Fruit fly (Drosophila melanogaster) whole organism, embryonic: ENCODE measurements around the gene CSN1b.

Experiments used
- B-H2 ChIP-seq: fragments of 200-800 bp; sonication (Bioruptor generic); optimal IDR thresholded peaks from 2 replicates; lab custom pipeline; 2018; ENCODE audit warnings: missing biosample characterization, mild to moderate bottlenecking, missing genetic modification characterization
- CG10321 ChIP-seq: fragments of 200-800 bp; sonication (Bioruptor generic); IDR thresholded peaks from 2 replicates; pipeline ENCODE4 v1.3.6; 2022; ENCODE audit warnings: missing biosample characterization, missing genetic modification characterization
- CG10366 ChIP-seq: fragments of 200-800 bp; sonication (Bioruptor generic); IDR thresholded peaks from 2 replicates; pipeline ENCODE4 v1.3.6; 2022; ENCODE audit warnings: missing biosample characterization, missing genetic modification characterization
- CG10979 ChIP-seq: fragments of 200-800 bp; sonication (Bioruptor generic); optimal IDR thresholded peaks from 2 replicates; lab custom pipeline; 2018; ENCODE audit warnings: missing biosample characterization, mild to moderate bottlenecking, missing genetic modification characterization, moderate library complexity
- CG11696 ChIP-seq: fragments of 200-800 bp; sonication (Bioruptor generic); IDR thresholded peaks from 2 replicates; pipeline ENCODE4 v1.3.6; 2022; ENCODE audit warnings: missing biosample characterization, missing genetic modification characterization
- CG13123 ChIP-seq: fragments of 200-800 bp; sonication (Bioruptor generic); optimal IDR thresholded peaks from 2 replicates; lab custom pipeline; 2016; ENCODE audit warnings: missing biosample characterization, missing genetic modification characterization
- CG13624 ChIP-seq: fragments of 200-800 bp; sonication (Bioruptor generic); optimal IDR thresholded peaks from 2 replicates; lab custom pipeline; 2016; ENCODE audit warnings: missing biosample characterization, missing genetic modification characterization
- CG17328 ChIP-seq: fragments of 200-800 bp; sonication (Bioruptor generic); IDR thresholded peaks from 2 replicates; pipeline ENCODE4 v1.3.6; 2022; ENCODE audit warnings: missing biosample characterization, missing genetic modification characterization
- CG17361 ChIP-seq: fragments of 200-800 bp; sonication (Bioruptor generic); IDR thresholded peaks from 3 replicates; pipeline ENCODE4 v1.3.6; 2022; ENCODE audit warnings: missing biosample characterization, missing genetic modification characterization
- CG18476 ChIP-seq: fragments of 200-800 bp; sonication (Bioruptor generic); optimal IDR thresholded peaks from 2 replicates; lab custom pipeline; 2016; ENCODE audit warnings: missing biosample characterization, mild to moderate bottlenecking, missing genetic modification characterization
- CG2199 ChIP-seq: fragments of 200-800 bp; sonication (Bioruptor generic); IDR thresholded peaks from 3 replicates; pipeline ENCODE4 v1.3.6; 2022; ENCODE audit warnings: missing biosample characterization, missing genetic modification characterization
- CG2678 ChIP-seq: fragments of 200-800 bp; sonication (Bioruptor generic); optimal IDR thresholded peaks from 3 replicates; lab custom pipeline; 2019; ENCODE audit warnings: missing biosample characterization, mild to moderate bottlenecking, missing genetic modification characterization, moderate library complexity
- CG2875 ChIP-seq: fragments of 200-800 bp; sonication (Bioruptor generic); optimal IDR thresholded peaks from 2 replicates; lab custom pipeline; 2017; ENCODE audit warnings: missing biosample characterization, mild to moderate bottlenecking, missing genetic modification characterization, missing genetic modification reagents
- CG3163 ChIP-seq: fragments of 200-800 bp; sonication (Bioruptor generic); optimal IDR thresholded peaks from 3 replicates; lab custom pipeline; 2016; ENCODE audit warnings: missing biosample characterization, missing genetic modification characterization
- CG33557 ChIP-seq: fragments of 200-800 bp; sonication (Bioruptor generic); optimal IDR thresholded peaks from 2 replicates; lab custom pipeline; 2019; ENCODE audit warnings: missing biosample characterization, mild to moderate bottlenecking, missing genetic modification characterization, moderate library complexity
- CG3407 ChIP-seq: fragments of 200-800 bp; sonication (Bioruptor generic); optimal IDR thresholded peaks from 2 replicates; lab custom pipeline; 2018; ENCODE audit warnings: missing biosample characterization, mild to moderate bottlenecking, missing genetic modification characterization
- CG3995 ChIP-seq: fragments of 200-800 bp; sonication (Bioruptor generic); optimal IDR thresholded peaks from 3 replicates; lab custom pipeline; 2016; ENCODE audit warnings: missing biosample characterization, missing genetic modification characterization
- CG42726 ChIP-seq: fragments of 200-800 bp; sonication (Bioruptor generic); IDR thresholded peaks from 2 replicates; pipeline ENCODE4 v1.3.6; 2022; ENCODE audit warnings: missing biosample characterization, missing genetic modification characterization; ENCODE audit not compliant: partially characterized antibody
- CG6272 ChIP-seq: fragments of 200-800 bp; sonication (Bioruptor generic); IDR thresholded peaks from 2 replicates; pipeline ENCODE4 v1.3.6; 2022; ENCODE audit warnings: missing biosample characterization, missing genetic modification characterization
- CG6765 ChIP-seq: fragments of 200-800 bp; sonication (Bioruptor generic); optimal IDR thresholded peaks from 3 replicates; lab custom pipeline; 2017; ENCODE audit warnings: missing biosample characterization, mild to moderate bottlenecking, missing genetic modification characterization
- CG9215 ChIP-seq: fragments of 200-800 bp; sonication (Bioruptor generic); IDR thresholded peaks from 2 replicates; pipeline ENCODE4 v1.3.6; 2022; ENCODE audit warnings: missing biosample characterization, missing genetic modification characterization
- Dbx ChIP-seq: fragments of 200-800 bp; sonication (Bioruptor generic); IDR thresholded peaks from 3 replicates; pipeline ENCODE4 v1.3.6; 2022; ENCODE audit warnings: missing biosample characterization, missing genetic modification characterization
- Deaf1 ChIP-seq: fragments of 200-800 bp; optimal IDR thresholded peaks from 3 replicates; lab custom pipeline; 2019; ENCODE audit warnings: missing biosample characterization, mild to moderate bottlenecking, missing genetic modification characterization, moderate library complexity
- Eip74EF ChIP-seq, 2 experiments: fragments of 200-800 bp in 1 of 2; fragments of >200 bp in 1 of 2; sonication (Bioruptor generic) in 1 of 2; optimal IDR thresholded peaks; 2 replicates each; lab custom pipeline; 2017 to 2019; ENCODE audit warnings: missing biosample characterization in 2 of 2, missing genetic modification characterization in 2 of 2, mild to moderate bottlenecking in 1 of 2, moderate library complexity in 1 of 2
- Fer1 ChIP-seq: fragments of 200-800 bp; sonication (Bioruptor generic); optimal IDR thresholded peaks from 2 replicates; lab custom pipeline; 2017; ENCODE audit warnings: missing biosample characterization, mild to moderate bottlenecking, missing genetic modification characterization
- Fer3 ChIP-seq: fragments of 200-800 bp; sonication (Bioruptor generic); optimal IDR thresholded peaks from 2 replicates; lab custom pipeline; 2018; ENCODE audit warnings: missing biosample characterization, mild to moderate bottlenecking, missing genetic modification characterization, moderate library complexity
- HLH54F ChIP-seq: fragments of 200-800 bp; sonication (Bioruptor generic); optimal IDR thresholded peaks from 3 replicates; lab custom pipeline; 2016; ENCODE audit warnings: missing biosample characterization, missing genetic modification characterization
- Hsf ChIP-seq: fragments of 200-800 bp; sonication (Bioruptor generic); optimal IDR thresholded peaks from 3 replicates; lab custom pipeline; 2016; ENCODE audit warnings: missing biosample characterization, missing genetic modification characterization
- MESR4 ChIP-seq: fragments of 200-800 bp; sonication (Bioruptor generic); optimal IDR thresholded peaks from 2 replicates; lab custom pipeline; 2018; ENCODE audit warnings: missing biosample characterization, mild to moderate bottlenecking, missing genetic modification characterization, moderate library complexity
- Oaz ChIP-seq: fragments of 200-800 bp; sonication (Bioruptor generic); IDR thresholded peaks from 2 replicates; pipeline ENCODE4 v1.3.6; 2022; ENCODE audit warnings: missing biosample characterization, missing genetic modification characterization
- Ptx1 ChIP-seq: fragments of 200-800 bp; sonication (Bioruptor generic); IDR thresholded peaks from 2 replicates; pipeline ENCODE4 v1.3.6; 2022; ENCODE audit warnings: missing biosample characterization, missing genetic modification characterization
- Sin3A ChIP-seq: fragments of >200 bp; optimal IDR thresholded peaks from 2 replicates; lab custom pipeline; 2018
- Sox102F ChIP-seq: fragments of 200-800 bp; sonication (Bioruptor generic); optimal IDR thresholded peaks from 2 replicates; lab custom pipeline; 2018; ENCODE audit warnings: missing biosample characterization, mild to moderate bottlenecking, missing genetic modification characterization, moderate library complexity
- Sry-β ChIP-seq: fragments of 200-800 bp; sonication (Bioruptor generic); optimal IDR thresholded peaks from 2 replicates; lab custom pipeline; 2018; ENCODE audit warnings: missing biosample characterization, mild to moderate bottlenecking, missing genetic modification characterization, moderate library complexity
- TFAM ChIP-seq: fragments of 200-800 bp; sonication (Bioruptor generic); optimal IDR thresholded peaks from 2 replicates; lab custom pipeline; 2017; ENCODE audit warnings: missing biosample characterization, missing genetic modification characterization, inconsistent platforms
- ap ChIP-seq: fragments of 200-800 bp; sonication (Bioruptor generic); IDR thresholded peaks from 2 replicates; pipeline ENCODE4 v1.3.6; 2022; ENCODE audit warnings: missing biosample characterization, missing genetic modification characterization
- da ChIP-seq: fragments of 200-800 bp; sonication (Bioruptor generic); optimal IDR thresholded peaks from 2 replicates; lab custom pipeline; 2016; ENCODE audit warnings: missing biosample characterization, missing genetic modification characterization
- fd96Cb ChIP-seq: fragments of 200-800 bp; sonication (Bioruptor generic); optimal IDR thresholded peaks from 2 replicates; lab custom pipeline; 2018; ENCODE audit warnings: missing biosample characterization, mild to moderate bottlenecking, missing genetic modification characterization, moderate library complexity
- gcm2 ChIP-seq: fragments of 200-800 bp; sonication (Bioruptor generic); optimal IDR thresholded peaks from 2 replicates; lab custom pipeline; 2016; ENCODE audit warnings: missing biosample characterization, missing genetic modification characterization
- jigr1 ChIP-seq: fragments of 200-800 bp; sonication (Bioruptor generic); IDR thresholded peaks from 3 replicates; pipeline ENCODE4 v1.3.6; 2022; ENCODE audit warnings: missing biosample characterization, missing genetic modification characterization
- kay ChIP-seq: fragments of 200-800 bp; sonication (Bioruptor generic); optimal IDR thresholded peaks from 2 replicates; lab custom pipeline; 2016; ENCODE audit warnings: missing biosample characterization, missing genetic modification characterization
- ken ChIP-seq: fragments of 200-800 bp; sonication (Bioruptor generic); IDR thresholded peaks from 3 replicates; pipeline ENCODE4 v1.3.6; 2022; ENCODE audit warnings: missing biosample characterization, missing genetic modification characterization
- lilli ChIP-seq: fragments of 200-800 bp; sonication (Bioruptor generic); optimal IDR thresholded peaks from 3 replicates; lab custom pipeline; 2016; ENCODE audit warnings: missing biosample characterization, missing genetic modification characterization
- org-1 ChIP-seq: fragments of 200-800 bp; sonication (Bioruptor generic); optimal IDR thresholded peaks from 2 replicates; lab custom pipeline; 2017; ENCODE audit warnings: missing biosample characterization, missing genetic modification characterization
- scrt ChIP-seq: fragments of 200-800 bp; sonication (Bioruptor generic); optimal IDR thresholded peaks from 2 replicates; lab custom pipeline; 2018; ENCODE audit warnings: missing biosample characterization, mild to moderate bottlenecking, missing genetic modification characterization, moderate library complexity
- sd ChIP-seq: fragments of 200-800 bp; sonication (Bioruptor generic); optimal IDR thresholded peaks from 3 replicates; lab custom pipeline; 2018; ENCODE audit warnings: missing biosample characterization, mild to moderate bottlenecking, missing genetic modification characterization, moderate library complexity
- sob ChIP-seq: fragments of 200-800 bp; sonication (Bioruptor generic); IDR thresholded peaks from 2 replicates; pipeline ENCODE4 v1.3.6; 2022; ENCODE audit warnings: missing biosample characterization, missing genetic modification characterization
- tgo ChIP-seq: fragments of 200-800 bp; sonication (Bioruptor generic); IDR thresholded peaks from 3 replicates; pipeline ENCODE4 v1.3.6; 2022; ENCODE audit warnings: missing biosample characterization, missing genetic modification characterization
- twi ChIP-seq: fragments of 200-800 bp; optimal IDR thresholded peaks from 2 replicates; lab custom pipeline; 2019; ENCODE audit warnings: missing biosample characterization, mild to moderate bottlenecking, missing genetic modification characterization, moderate library complexity
- wdn ChIP-seq: fragments of 200-800 bp; sonication (Bioruptor generic); IDR thresholded peaks from 2 replicates; pipeline ENCODE4 v1.3.6; 2022; ENCODE audit warnings: missing biosample characterization, missing genetic modification characterization
- zen2 ChIP-seq: fragments of 200-800 bp; sonication (Bioruptor generic); IDR thresholded peaks from 3 replicates; pipeline ENCODE4 v1.3.6; 2022; ENCODE audit warnings: missing biosample characterization, missing genetic modification characterization; ENCODE audit not compliant: partially characterized antibody

Gene CSN1b

dm6 chr3L:18867521-18867920 is 37.2 kb downstream of the CSN1b start, which contains the start of gene Dysb (continued):
- TF ChIP-seq da (GFP tag; lab: Kevin White, UChicago) (peak; percentile 5), CG2199 (GFP tag; lab: Robert Waterston, UW) (peak; percentile 63; the same call in 1 of the 3 replicates), Sox102F (GFP tag; lab: Kevin White, UChicago) (peak; percentile 89), CG3163 (peak; percentile 12), kay (GFP tag; lab: Kevin White, UChicago) (peak; percentile 19), TFAM (GFP tag; lab: Kevin White, UChicago) (peak; percentile 8), CG13123 (GFP tag; lab: Kevin White, UChicago) (peak; percentile 43), CG10979 (tag; lab: Kevin White, UChicago) (peak; percentile 86), CG2678 (tag; lab: Kevin White, UChicago) (peak; percentile 90), org-1 (peak; percentile 45), twi (tag; lab: Kevin White, UChicago) (peak; percentile 57), gcm2 (GFP tag; lab: Kevin White, UChicago) (peak; percentile 50), CG3407 (GFP tag; lab: Kevin White, UChicago) (peak; percentile 75), CG3995 (GFP tag; lab: Kevin White, UChicago) (no peak), CG42726 (GFP tag; lab: Robert Waterston, UW) (no peak), CG2875 (peak; percentile 82), CG13624 (GFP tag; lab: Kevin White, UChicago) (peak; percentile 48), Hsf (peak; percentile 72), zen2 (GFP tag; lab: Robert Waterston, UW) (no peak), Deaf1 (tag; lab: Kevin White, UChicago) (peak; percentile 64), B-H2 (GFP tag; lab: Kevin White, UChicago) (peak; percentile 76), scrt (GFP tag; lab: Kevin White, UChicago) (peak; percentile 93), CG33557 (GFP tag; lab: Kevin White, UChicago) (peak; percentile 65), Sry-β (GFP tag; lab: Kevin White, UChicago) (peak; percentile 10), tgo (GFP tag; lab: Robert Waterston, UW) (peak; percentile 91), sd (tag; lab: Kevin White, UChicago) (peak; percentile 63), Ptx1 (GFP tag; lab: Robert Waterston, UW) (no peak; the same call in 1 of the 2 replicates), ken (GFP tag; lab: Robert Waterston, UW) (peak; percentile 77; the same call in 1 of the 3 replicates), MESR4 (GFP tag; lab: Kevin White, UChicago) (peak; percentile 51), ap (GFP tag; lab: Robert Waterston, UW) (peak; percentile 82), wdn (peak; percentile 79), Sin3A (lab: Kevin White, UChicago) (no peak), CG6765 (GFP tag; lab: Kevin White, UChicago) (peak; percentile 79), Dbx (GFP tag; lab: Robert Waterston, UW) (peak; percentile 92), CG17328 (GFP tag; lab: Robert Waterston, UW) (peak; percentile 94), HLH54F (GFP tag; lab: Kevin White, UChicago) (peak; percentile 20), CG10321 (GFP tag; lab: Robert Waterston, UW) (peak; percentile 66), CG17361 (peak; percentile 89), sob (GFP tag; lab: Robert Waterston, UW) (peak; percentile 91), CG6272 (GFP tag; lab: Robert Waterston, UW) (peak; percentile 64; the same call in 1 of the 2 replicates), CG10366 (GFP tag; lab: Robert Waterston, UW) (peak; percentile 88), jigr1 (GFP tag; lab: Robert Waterston, UW) (peak; percentile 12; the same call in 1 of the 3 replicates), Oaz (GFP tag; lab: Robert Waterston, UW) (peak; percentile 81), CG11696 (GFP tag; lab: Robert Waterston, UW) (peak; percentile 91), Fer1 (peak; percentile 90), Eip74EF (GFP tag; optimal IDR thresholded peaks at IDR 0.05; lab: Kevin White, UChicago) (peak in 1 of 2 experiments; percentile 78), CG9215 (GFP tag; lab: Robert Waterston, UW) (no peak; the same call in 1 of the 2 replicates), Fer3 (tag; lab: Kevin White, UChicago) (peak; percentile 91), lilli (GFP tag; lab: Kevin White, UChicago) (peak; percentile 84), CG18476 (peak; percentile 72), fd96Cb (tag; lab: Kevin White, UChicago) (peak; percentile 78)
